Fruit fly (Drosophila melanogaster) S2 (cell line): ENCODE results near the gene CG5969.

Experiments
- CG8478 ChIP-seq: fragments of >200 bp; optimal IDR thresholded peaks from 2 replicates; lab custom pipeline; 2018
- CTCF ChIP-seq, 2 experiments: fragments of >200 bp; optimal IDR thresholded peaks; 2 replicates each; lab custom pipeline; 2018

DNA sequence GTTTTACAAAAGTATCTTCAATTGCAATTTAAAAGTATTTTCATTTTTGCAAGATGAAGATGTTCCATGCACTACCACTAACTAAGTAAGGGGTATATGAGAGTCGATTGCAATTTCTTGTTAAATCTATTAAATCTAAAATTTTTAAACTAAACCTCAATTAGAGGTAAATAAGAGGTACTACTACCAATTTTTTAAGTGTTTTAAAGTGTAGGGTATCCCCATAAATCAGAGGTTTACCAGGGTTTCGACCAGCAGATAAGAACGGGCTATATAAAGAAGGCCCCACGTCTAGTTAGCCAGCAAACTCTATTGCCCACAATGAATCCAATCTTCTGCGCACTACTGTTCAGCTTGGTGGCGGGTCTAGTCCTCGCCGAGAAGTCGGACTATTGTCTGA, 13.2 kb upstream of the CG5969 start, which contains the start of gene mag:
- TF ChIP-seq CTCF (optimal IDR thresholded peaks at IDR 0.05; lab: Kevin White, UChicago) (no peak), CG8478 (no peak)
